Fruit fly (Drosophila melanogaster) ovary, adult (tissue): Measurements from ENCODE around the gene WDY.
"Not testable (repeated sequence)": the region's sequence is repeated elsewhere in the genome, so short reads cannot be mapped to it uniquely, and the experiment has no call there.

Experiments used
- CG17801 ChIP-seq: fragments of 200-800 bp; optimal IDR thresholded peaks from 2 replicates; lab custom pipeline; 2019; ENCODE audit warnings: missing biosample characterization, mild to moderate bottlenecking, missing genetic modification characterization, moderate library complexity; ENCODE audit not compliant: partially characterized antibody

The WDY gene

dm6 chrY:2273122-2273521 lies at the start of gene WDY:
Gene WDY (plus strand): TSS chrY:2273422.
- not testable (repeated sequence) for TF ChIP-seq CG17801 (GFP tag; lab: Kevin White, UChicago)
